Worm (Caenorhabditis elegans): ENCODE results near the gene sma-9.

The sma-9 gene

ce11 chrX:10787203-10787602, 18.1 kb downstream of the sma-9 start, which contains the start of gene ttr-14:
Gene ttr-14 (plus strand): TSS chrX:10787503.
- TF ChIP-seq lin-15B (tag; optimal IDR thresholded peaks at IDR 0.05) = no peak
- TF ChIP-seq T26A8.4 (GFP tag; IDR thresholded peaks at IDR 0.05) = no peak
- no peak for TF ChIP-seq nhr-41 (GFP tag; IDR thresholded peaks at IDR 0.05)
- TF ChIP-seq rbr-2 (tag; optimal IDR thresholded peaks at IDR 0.05) = no peak
- no peak for TF ChIP-seq daf-16 (GFP tag; optimal IDR thresholded peaks at IDR 0.05)
- no peak for TF ChIP-seq daf-16 (tag; optimal IDR thresholded peaks at IDR 0.05)
- TF ChIP-seq pha-4 (GFP tag; IDR thresholded peaks at IDR 0.05) = no peak
- no peak for TF ChIP-seq pha-4 (tag; optimal IDR thresholded peaks at IDR 0.05)
- no peak for TF ChIP-seq lin-29 (GFP tag; IDR thresholded peaks at IDR 0.05)
- no peak for TF ChIP-seq nhr-76 (tag; optimal IDR thresholded peaks at IDR 0.05)
- TF ChIP-seq lim-7 (GFP tag; IDR thresholded peaks at IDR 0.05) = no peak
- TF ChIP-seq sdz-12 (GFP tag; optimal IDR thresholded peaks at IDR 0.05) = no peak
- TF ChIP-seq egl-27 (tag; optimal IDR thresholded peaks at IDR 0.05) = no peak
- no peak for TF ChIP-seq ztf-7 (tag; optimal IDR thresholded peaks at IDR 0.05)
- TF ChIP-seq mdl-1 (tag; optimal IDR thresholded peaks at IDR 0.05) = no peak
- no peak for TF ChIP-seq nhr-102 (tag; optimal IDR thresholded peaks at IDR 0.05)
- TF ChIP-seq nhr-111 (GFP tag; optimal IDR thresholded peaks at IDR 0.05) = no peak
- no peak for TF ChIP-seq lin-38 (GFP tag; IDR thresholded peaks at IDR 0.05)
- TF ChIP-seq zfp-2 (tag; optimal IDR thresholded peaks at IDR 0.05) = no peak
- no peak for TF ChIP-seq aha-1 (tag)
- no peak for TF ChIP-seq dmd-9 (GFP tag; IDR thresholded peaks at IDR 0.05)
- TF ChIP-seq lin-13 (GFP tag; optimal IDR thresholded peaks at IDR 0.05) = no peak

ce11 chrX:10792435-10792834, 23.4 kb downstream of the sma-9 start, which contains the start of gene vap-2:
Gene vap-2 (minus strand): TSS chrX:10792535.
- no peak for TF ChIP-seq nhr-11 (tag; optimal IDR thresholded peaks at IDR 0.05)
- TF ChIP-seq aha-1 (tag) = no peak
- no peak for TF ChIP-seq dve-1 (tag; optimal IDR thresholded peaks at IDR 0.05; ENCODE audit: insufficient read depth)

- TF ChIP-seq dpl-1 (GFP tag; optimal IDR thresholded peaks at IDR 0.05) (no peak), ZK337.2 (GFP tag; IDR thresholded peaks at IDR 0.05) (no peak), nhr-237 (tag; optimal IDR thresholded peaks at IDR 0.05) (no peak), dve-1 (tag; optimal IDR thresholded peaks at IDR 0.05; ENCODE audit: insufficient read depth) (no peak), mdt-29 (GFP tag; IDR thresholded peaks at IDR 0.05) (no peak), zfp-3 (GFP tag; conservative IDR thresholded peaks at IDR 0.05) (no peak), tag-97 (GFP tag; IDR thresholded peaks at IDR 0.05) (no peak), unc-130 (GFP tag; optimal IDR thresholded peaks at IDR 0.05) (no peak), lin-39 (tag; optimal IDR thresholded peaks at IDR 0.05) (no peak)
These were observed 25.6 kb downstream of the sma-9 start, which contains the start of gene T05A10.6 for ce11 chrX:10794647-10795046. Gene T05A10.6 (minus strand): TSS chrX:10794747.

ce11 chrX:10804441-10804840, 35.4 kb downstream of the sma-9 start, which contains the start of gene F31B12.4:
Gene F31B12.4 (plus strand): TSS chrX:10804741.
- TF ChIP-seq dve-1 (tag; optimal IDR thresholded peaks at IDR 0.05; ENCODE audit: insufficient read depth) = no peak
- no peak for TF ChIP-seq lin-39 (tag; optimal IDR thresholded peaks at IDR 0.05)
- no peak for TF ChIP-seq nhr-10 (tag; optimal IDR thresholded peaks at IDR 0.05)
- no peak for TF ChIP-seq F44E2.7 (GFP tag; IDR thresholded peaks at IDR 0.05)
- no peak for TF ChIP-seq lin-13 (GFP tag; optimal IDR thresholded peaks at IDR 0.05)
- TF ChIP-seq ceh-20 (GFP tag; IDR thresholded peaks at IDR 0.05) = no peak
- no peak for TF ChIP-seq lin-29 (GFP tag; IDR thresholded peaks at IDR 0.05)
- TF ChIP-seq attf-4 (tag; optimal IDR thresholded peaks at IDR 0.05) = no peak
- TF ChIP-seq nhr-6 (tag; optimal IDR thresholded peaks at IDR 0.05) = no peak
- no peak for TF ChIP-seq arid-1 (GFP tag; conservative IDR thresholded peaks at IDR 0.05)
- TF ChIP-seq mdl-1 (tag; optimal IDR thresholded peaks at IDR 0.05) = no peak
- no peak for TF ChIP-seq php-3 (GFP tag; IDR thresholded peaks at IDR 0.05)
